Fruit fly (Drosophila melanogaster) whole organism, embryonic: Measurements from ENCODE around the gene CG13247.
A peak's percentile ranks its signal among the peaks of the same experiment; 100 is the strongest.

Experiments
- Asciz ChIP-seq: fragments of 200-800 bp; sonication (Bioruptor generic); optimal IDR thresholded peaks from 2 replicates; lab custom pipeline; 2017; ENCODE audit warnings: missing biosample characterization, mild to moderate bottlenecking, missing genetic modification characterization, missing genetic modification reagents
- Awh ChIP-seq: fragments of 200-800 bp; sonication (Bioruptor generic); IDR thresholded peaks from 2 replicates; pipeline ENCODE4, ENCODE4 v1.3.6; 2022; ENCODE audit warnings: missing biosample characterization, missing genetic modification characterization
- Bgb ChIP-seq: fragments of 200-800 bp; sonication (Bioruptor generic); IDR thresholded peaks from 2 replicates; pipeline ENCODE4 v1.3.6; 2022; ENCODE audit warnings: missing biosample characterization, missing genetic modification characterization; ENCODE audit not compliant: partially characterized antibody
- Blimp-1 ChIP-seq: fragments of 200-800 bp; sonication (Bioruptor generic); optimal IDR thresholded peaks from 3 replicates; lab custom pipeline; 2018; ENCODE audit warnings: missing biosample characterization, missing genetic modification characterization, mild to moderate bottlenecking, moderate library complexity, missing genetic modification reagents
- CG10543 ChIP-seq: fragments of 200-800 bp; sonication (Bioruptor generic); optimal IDR thresholded peaks from 3 replicates; lab custom pipeline; 2017; ENCODE audit warnings: missing biosample characterization, mild to moderate bottlenecking, missing genetic modification characterization, moderate library complexity
- CG11093 ChIP-seq: fragments of 200-800 bp; sonication (Bioruptor generic); IDR thresholded peaks from 3 replicates; pipeline ENCODE4 v1.3.6; 2022; ENCODE audit warnings: missing biosample characterization, missing genetic modification characterization
- CG11247 ChIP-seq: fragments of 200-800 bp; sonication (Bioruptor generic); IDR thresholded peaks from 2 replicates; pipeline ENCODE4 v1.3.6; 2022; ENCODE audit warnings: missing biosample characterization, missing genetic modification characterization
- CG12299 ChIP-seq: fragments of 200-800 bp; sonication (Bioruptor generic); optimal IDR thresholded peaks from 2 replicates; lab custom pipeline; 2018; ENCODE audit warnings: missing biosample characterization, mild to moderate bottlenecking, missing genetic modification characterization
- CG13624 ChIP-seq: fragments of 200-800 bp; sonication (Bioruptor generic); optimal IDR thresholded peaks from 2 replicates; lab custom pipeline; 2016; ENCODE audit warnings: missing biosample characterization, missing genetic modification characterization
- CG16813 ChIP-seq: fragments of 200-800 bp; sonication (Bioruptor generic); IDR thresholded peaks from 3 replicates; pipeline ENCODE4 v1.3.6; 2022; ENCODE audit warnings: missing biosample characterization, missing genetic modification characterization; ENCODE audit not compliant: partially characterized antibody
- CG16863 ChIP-seq: fragments of 200-800 bp; sonication (Bioruptor generic); optimal IDR thresholded peaks from 3 replicates; lab custom pipeline; 2016; ENCODE audit warnings: missing biosample characterization, missing genetic modification characterization
- CG17612 ChIP-seq: fragments of 200-800 bp; sonication (Bioruptor generic); IDR thresholded peaks from 2 replicates; pipeline ENCODE4 v1.3.6; 2022; ENCODE audit warnings: missing biosample characterization, missing genetic modification characterization
- CG30403 ChIP-seq: fragments of 200-800 bp; sonication (Bioruptor generic); optimal IDR thresholded peaks from 3 replicates; lab custom pipeline; 2016; ENCODE audit warnings: missing biosample characterization, missing genetic modification characterization
- CG3847 ChIP-seq: fragments of 200-800 bp; sonication (Bioruptor generic); IDR thresholded peaks from 2 replicates; pipeline ENCODE4 v1.3.6; 2022; ENCODE audit warnings: missing biosample characterization, missing genetic modification characterization
- CG3995 ChIP-seq: fragments of 200-800 bp; sonication (Bioruptor generic); optimal IDR thresholded peaks from 3 replicates; lab custom pipeline; 2016; ENCODE audit warnings: missing biosample characterization, missing genetic modification characterization
- CG4424 ChIP-seq: fragments of 200-800 bp; sonication (Bioruptor generic); optimal IDR thresholded peaks from 3 replicates; lab custom pipeline; 2016; ENCODE audit warnings: missing biosample characterization, missing genetic modification characterization
- CG6813 ChIP-seq: fragments of 200-800 bp; sonication (Bioruptor generic); optimal IDR thresholded peaks from 2 replicates; lab custom pipeline; 2017; ENCODE audit warnings: missing biosample characterization, missing genetic modification characterization, mild to moderate bottlenecking, moderate library complexity, missing genetic modification reagents
- CG7839 ChIP-seq: fragments of 200-800 bp; sonication (Bioruptor generic); optimal IDR thresholded peaks from 3 replicates; lab custom pipeline; 2018; ENCODE audit warnings: missing biosample characterization, mild to moderate bottlenecking, missing genetic modification characterization, moderate library complexity
- CG8388 ChIP-seq: fragments of 200-800 bp; sonication (Bioruptor generic); optimal IDR thresholded peaks from 2 replicates; lab custom pipeline; 2019; ENCODE audit warnings: missing biosample characterization, mild to moderate bottlenecking, missing genetic modification characterization, moderate library complexity
- Dip3 ChIP-seq: fragments of 200-800 bp; sonication (Bioruptor generic); optimal IDR thresholded peaks from 3 replicates; lab custom pipeline; 2016; ENCODE audit warnings: missing biosample characterization, missing genetic modification characterization
- HHEX ChIP-seq: fragments of 200-800 bp; sonication (Bioruptor generic); optimal IDR thresholded peaks from 3 replicates; lab custom pipeline; 2017; ENCODE audit warnings: missing biosample characterization, mild to moderate bottlenecking, missing genetic modification characterization, missing genetic modification reagents
- Max ChIP-seq: fragments of 200-800 bp; sonication (Bioruptor generic); optimal IDR thresholded peaks from 2 replicates; lab custom pipeline; 2016; ENCODE audit warnings: missing biosample characterization, mild to moderate bottlenecking, missing genetic modification characterization
- Pdp1 ChIP-seq, 2 experiments: fragments of 200-800 bp; sonication (Bioruptor generic); optimal IDR thresholded peaks; 3 replicates each; lab custom pipeline; 2016; ENCODE audit warnings: missing biosample characterization in 2 of 2, missing genetic modification characterization in 2 of 2, mild to moderate bottlenecking in 1 of 2, moderate library complexity in 1 of 2
- Ptx1 ChIP-seq: fragments of 200-800 bp; sonication (Bioruptor generic); IDR thresholded peaks from 2 replicates; pipeline ENCODE4 v1.3.6; 2022; ENCODE audit warnings: missing biosample characterization, missing genetic modification characterization
- Xbp1 ChIP-seq: fragments of 200-800 bp; sonication (Bioruptor generic); optimal IDR thresholded peaks from 3 replicates; lab custom pipeline; 2016; ENCODE audit warnings: missing biosample characterization, mild to moderate bottlenecking, missing genetic modification characterization
- ac ChIP-seq: fragments of 200-800 bp; sonication (Bioruptor generic); optimal IDR thresholded peaks from 3 replicates; lab custom pipeline; 2017; ENCODE audit warnings: missing biosample characterization, mild to moderate bottlenecking, missing genetic modification characterization
- ash1 ChIP-seq: fragments of 200-800 bp; sonication (Bioruptor generic); optimal IDR thresholded peaks from 2 replicates; lab custom pipeline; 2018; ENCODE audit warnings: missing biosample characterization, mild to moderate bottlenecking, missing genetic modification characterization
- ato ChIP-seq: fragments of 200-800 bp; sonication (Bioruptor generic); IDR thresholded peaks from 2 replicates; pipeline ENCODE4 v1.3.6; 2022; ENCODE audit warnings: missing biosample characterization, missing genetic modification characterization; ENCODE audit not compliant: partially characterized antibody
- az2 ChIP-seq: fragments of 200-800 bp; sonication (Bioruptor generic); optimal IDR thresholded peaks from 3 replicates; lab custom pipeline; 2016; ENCODE audit warnings: missing biosample characterization, missing genetic modification characterization
- bab2 ChIP-seq: fragments of 200-800 bp; sonication (Bioruptor generic); optimal IDR thresholded peaks from 2 replicates; lab custom pipeline; 2016; ENCODE audit warnings: missing biosample characterization, missing genetic modification characterization
- eyg ChIP-seq: fragments of 200-800 bp; sonication (Bioruptor generic); optimal IDR thresholded peaks from 3 replicates; lab custom pipeline; 2016; ENCODE audit warnings: missing biosample characterization, missing genetic modification characterization
- fd102C ChIP-seq: fragments of 200-800 bp; sonication (Bioruptor generic); optimal IDR thresholded peaks from 2 replicates; lab custom pipeline; 2018; ENCODE audit warnings: missing biosample characterization, mild to moderate bottlenecking, missing genetic modification characterization, moderate library complexity
- fd3F ChIP-seq: fragments of 200-800 bp; sonication (Bioruptor generic); optimal IDR thresholded peaks from 2 replicates; lab custom pipeline; 2018; ENCODE audit warnings: missing biosample characterization, mild to moderate bottlenecking, missing genetic modification characterization, moderate library complexity
- gcm2 ChIP-seq: fragments of 200-800 bp; sonication (Bioruptor generic); optimal IDR thresholded peaks from 2 replicates; lab custom pipeline; 2016; ENCODE audit warnings: missing biosample characterization, missing genetic modification characterization
- gsb-n ChIP-seq: fragments of 200-800 bp; sonication (Bioruptor generic); optimal IDR thresholded peaks from 3 replicates; lab custom pipeline; 2018; ENCODE audit warnings: missing biosample characterization, mild to moderate bottlenecking, missing genetic modification characterization
- hbn ChIP-seq: fragments of 200-800 bp; sonication (Bioruptor generic); IDR thresholded peaks from 2 replicates; pipeline ENCODE4 v1.3.6; 2022; ENCODE audit warnings: missing biosample characterization, missing genetic modification characterization; ENCODE audit not compliant: partially characterized antibody
- ken ChIP-seq: fragments of 200-800 bp; sonication (Bioruptor generic); IDR thresholded peaks from 3 replicates; pipeline ENCODE4 v1.3.6; 2022; ENCODE audit warnings: missing biosample characterization, missing genetic modification characterization
- knrl ChIP-seq: fragments of 200-800 bp; sonication (Bioruptor generic); IDR thresholded peaks from 3 replicates; pipeline ENCODE4 v1.3.6; 2022; ENCODE audit warnings: missing biosample characterization, missing genetic modification characterization; ENCODE audit not compliant: partially characterized antibody
- lab ChIP-seq: fragments of 200-800 bp; sonication (Bioruptor generic); optimal IDR thresholded peaks from 3 replicates; lab custom pipeline; 2017; ENCODE audit warnings: missing biosample characterization, missing genetic modification characterization, mild to moderate bottlenecking, moderate library complexity, missing genetic modification reagents
- nerfin-1 ChIP-seq: fragments of 200-800 bp; sonication (Bioruptor generic); optimal IDR thresholded peaks from 3 replicates; lab custom pipeline; 2019; ENCODE audit warnings: missing biosample characterization, mild to moderate bottlenecking, missing genetic modification characterization, moderate library complexity
- pnt ChIP-seq: fragments of 200-800 bp; sonication (Bioruptor generic); optimal IDR thresholded peaks from 3 replicates; lab custom pipeline; 2016; ENCODE audit warnings: missing biosample characterization, missing genetic modification characterization
- prd ChIP-seq, 3 experiments: fragments of >200 bp in 2 of 3; fragments of 200-800 bp in 1 of 3; sonication (Bioruptor generic) in 1 of 3; optimal IDR thresholded peaks in 2 of 3; IDR thresholded peaks in 1 of 3; 2 replicates in 2 of 3; 3 replicates in 1 of 3; pipeline versions ENCODE4 v1.3.6 to Lab custom; 2017 to 2022; ENCODE audit warnings: missing biosample characterization in 1 of 3, missing genetic modification characterization in 1 of 3
- sc ChIP-seq, 3 experiments: fragments of >200 bp in 2 of 3; fragments of 200-800 bp in 1 of 3; sonication (Bioruptor generic) in 1 of 3; optimal IDR thresholded peaks; 2 replicates in 2 of 3; 3 replicates in 1 of 3; lab custom pipeline; 2017; ENCODE audit warnings: mild to moderate bottlenecking in 1 of 3, missing biosample characterization in 1 of 3, missing genetic modification characterization in 1 of 3, missing genetic modification reagents in 1 of 3
- scrt ChIP-seq: fragments of 200-800 bp; sonication (Bioruptor generic); optimal IDR thresholded peaks from 2 replicates; lab custom pipeline; 2018; ENCODE audit warnings: missing biosample characterization, mild to moderate bottlenecking, missing genetic modification characterization, moderate library complexity
- sob ChIP-seq: fragments of 200-800 bp; sonication (Bioruptor generic); IDR thresholded peaks from 2 replicates; pipeline ENCODE4 v1.3.6; 2022; ENCODE audit warnings: missing biosample characterization, missing genetic modification characterization
- ssp ChIP-seq: fragments of 200-800 bp; sonication (Bioruptor generic); IDR thresholded peaks from 2 replicates; pipeline ENCODE4 v1.3.6; 2022; ENCODE audit warnings: missing biosample characterization, missing genetic modification characterization
- stc ChIP-seq: fragments of 200-800 bp; sonication (Bioruptor generic); IDR thresholded peaks from 2 replicates; pipeline ENCODE4 v1.3.6; 2022; ENCODE audit warnings: missing biosample characterization, missing genetic modification characterization
- toy ChIP-seq: fragments of 200-800 bp; sonication (Bioruptor generic); IDR thresholded peaks from 2 replicates; pipeline ENCODE4 v1.3.6; 2022; ENCODE audit warnings: missing biosample characterization, missing genetic modification characterization

The CG13247 gene

DNA sequence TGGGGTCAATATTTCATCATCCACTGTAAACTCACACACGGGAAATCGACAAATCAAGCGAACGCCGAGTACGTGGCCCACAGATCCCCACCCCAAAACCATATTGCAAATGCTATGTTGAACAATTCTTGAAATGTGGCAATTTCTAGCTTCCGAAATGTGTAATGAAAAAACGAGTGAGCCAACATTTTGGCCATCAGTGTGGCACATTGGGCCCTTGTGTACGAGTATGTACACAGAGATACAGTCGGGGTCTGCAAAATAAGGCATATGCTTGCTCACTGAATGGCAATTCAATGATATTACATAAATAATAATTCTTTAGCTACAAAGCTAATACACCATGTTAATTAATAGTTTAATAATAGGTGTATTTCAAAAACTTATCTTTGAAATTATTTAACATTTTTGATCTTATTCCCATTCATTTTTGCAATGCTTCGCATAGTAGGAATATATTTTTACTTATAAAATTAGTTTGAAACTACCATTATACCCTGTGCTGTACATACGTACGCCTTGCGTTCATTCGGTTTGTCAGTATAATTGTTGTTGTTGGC, 29.5 kb downstream of the CG13247 start (continued):
- peak; percentile 83 for TF ChIP-seq CG3847 (GFP tag; lab: Robert Waterston, UW)
- TF ChIP-seq knrl, result peak; percentile 14; the same call in 1 of the 3 replicates
- peak; percentile 76 for TF ChIP-seq gsb-n
- TF ChIP-seq CG12299 (tag; lab: Kevin White, UChicago), result peak; percentile 85
- TF ChIP-seq CG8388, result peak; percentile 82
- peak; percentile 84 for TF ChIP-seq Dip3 (GFP tag; lab: Kevin White, UChicago)
- peak; percentile 92 for TF ChIP-seq CG10543 (GFP tag; lab: Kevin White, UChicago)
- TF ChIP-seq prd (optimal IDR thresholded peaks at IDR 0.05; lab: Kevin White, UChicago), result no peak
- TF ChIP-seq prd (GFP tag; IDR thresholded peaks at IDR 0.05; lab: Robert Waterston, UW), result peak; percentile 88
- no peak for TF ChIP-seq hbn (GFP tag; lab: Robert Waterston, UW)
- TF ChIP-seq ash1 (GFP tag; lab: Kevin White, UChicago), result no peak
- TF ChIP-seq Xbp1, result peak; percentile 91
- peak; percentile 92 for TF ChIP-seq Ptx1
- peak; percentile 89 for TF ChIP-seq az2 (GFP tag; lab: Kevin White, UChicago)
- peak; percentile 53 for TF ChIP-seq eyg (GFP tag; lab: Kevin White, UChicago)
- TF ChIP-seq CG3995, result peak; percentile 55
- peak; percentile 69 for TF ChIP-seq CG6813 (GFP tag; lab: Kevin White, UChicago)
- peak; percentile 87 for TF ChIP-seq nerfin-1 (tag; lab: Kevin White, UChicago)
- peak; percentile 87 for TF ChIP-seq CG4424 (GFP tag; lab: Kevin White, UChicago)
- no peak for TF ChIP-seq CG16813 (GFP tag; lab: Robert Waterston, UW)
- peak; percentile 81 to 88 for TF ChIP-seq Pdp1 (GFP tag; optimal IDR thresholded peaks at IDR 0.05; lab: Kevin White, UChicago)
- peak; percentile 84 for TF ChIP-seq Awh (GFP tag; lab: Robert Waterston, UW)
- peak; percentile 86 for TF ChIP-seq sob (GFP tag; lab: Robert Waterston, UW)
- TF ChIP-seq fd102C, result no peak
- no peak for TF ChIP-seq Bgb (GFP tag; lab: Robert Waterston, UW)
- no peak for TF ChIP-seq sc (optimal IDR thresholded peaks at IDR 0.05; lab: Kevin White, UChicago)
- TF ChIP-seq sc (GFP tag; optimal IDR thresholded peaks at IDR 0.05; lab: Kevin White, UChicago), result peak; percentile 64
- no peak for TF ChIP-seq ac (GFP tag; lab: Kevin White, UChicago)
- peak; percentile 73 for TF ChIP-seq toy (GFP tag; lab: Robert Waterston, UW)
- peak; percentile 80 for TF ChIP-seq CG16863 (GFP tag; lab: Kevin White, UChicago)
- peak; percentile 92 for TF ChIP-seq CG7839 (tag; lab: Kevin White, UChicago)
- peak; percentile 73 for TF ChIP-seq scrt
- peak; percentile 84 for TF ChIP-seq stc (GFP tag; lab: Robert Waterston, UW)
- TF ChIP-seq pnt, result peak; percentile 60
- TF ChIP-seq HHEX (GFP tag; lab: Kevin White, UChicago), result peak; percentile 89
- peak; percentile 86 for TF ChIP-seq Max
- TF ChIP-seq CG11247, result peak; percentile 77
- TF ChIP-seq ken (GFP tag; lab: Robert Waterston, UW), result peak; percentile 56; the same call in 1 of the 3 replicates
- peak; percentile 88 for TF ChIP-seq Asciz (GFP tag; lab: Kevin White, UChicago)
- peak; percentile 77 for TF ChIP-seq CG13624
- peak; percentile 85 for TF ChIP-seq CG11093 (GFP tag; lab: Robert Waterston, UW)
- TF ChIP-seq Blimp-1 (GFP tag; lab: Kevin White, UChicago), result peak; percentile 81
- no peak for TF ChIP-seq ato (GFP tag; lab: Robert Waterston, UW)
- TF ChIP-seq gcm2, result peak; percentile 66
- TF ChIP-seq bab2, result peak; percentile 80
- peak; percentile 92 for TF ChIP-seq CG30403 (GFP tag; lab: Kevin White, UChicago)
- peak; percentile 92 for TF ChIP-seq lab (GFP tag; lab: Kevin White, UChicago)
- TF ChIP-seq ssp (GFP tag; lab: Robert Waterston, UW), result peak; percentile 70
- peak; percentile 55; the same call in 1 of the 2 replicates for TF ChIP-seq CG17612
- TF ChIP-seq fd3F (GFP tag; lab: Kevin White, UChicago), result peak; percentile 85
